Fruit fly (Drosophila melanogaster) whole organism, embryonic: ENCODE measurements around the gene Cyp1.
A peak's percentile ranks its signal among the peaks of the same experiment; 100 is the strongest.

ENCODE experiments used
- ATbp ChIP-seq: fragments of 200-800 bp; sonication (Bioruptor generic); optimal IDR thresholded peaks from 2 replicates; lab custom pipeline; 2017; ENCODE audit warnings: missing biosample characterization, mild to moderate bottlenecking, missing genetic modification characterization, missing genetic modification reagents
- Asciz ChIP-seq: fragments of 200-800 bp; sonication (Bioruptor generic); optimal IDR thresholded peaks from 2 replicates; lab custom pipeline; 2017; ENCODE audit warnings: missing biosample characterization, mild to moderate bottlenecking, missing genetic modification characterization, missing genetic modification reagents
- B-H2 ChIP-seq: fragments of 200-800 bp; sonication (Bioruptor generic); optimal IDR thresholded peaks from 2 replicates; lab custom pipeline; 2018; ENCODE audit warnings: missing biosample characterization, mild to moderate bottlenecking, missing genetic modification characterization
- CG10147 ChIP-seq: fragments of 200-800 bp; sonication (Bioruptor generic); optimal IDR thresholded peaks from 2 replicates; lab custom pipeline; 2019; ENCODE audit warnings: missing biosample characterization, mild to moderate bottlenecking, missing genetic modification characterization, moderate library complexity
- CG1024 ChIP-seq: fragments of 200-800 bp; sonication (Bioruptor generic); IDR thresholded peaks from 2 replicates; pipeline ENCODE4 v1.3.6; 2022; ENCODE audit warnings: missing biosample characterization, missing genetic modification characterization
- CG10959 ChIP-seq: fragments of 200-800 bp; sonication (Bioruptor generic); IDR thresholded peaks from 2 replicates; pipeline ENCODE4 v1.3.6; 2022; ENCODE audit warnings: missing biosample characterization, missing genetic modification characterization
- CG10979 ChIP-seq: fragments of 200-800 bp; sonication (Bioruptor generic); optimal IDR thresholded peaks from 2 replicates; lab custom pipeline; 2018; ENCODE audit warnings: missing biosample characterization, mild to moderate bottlenecking, missing genetic modification characterization, moderate library complexity
- CG11695 ChIP-seq: fragments of 200-800 bp; sonication (Bioruptor generic); IDR thresholded peaks from 3 replicates; pipeline ENCODE4 v1.3.6; 2022; ENCODE audit warnings: missing biosample characterization, missing genetic modification characterization
- CG13424 ChIP-seq: fragments of 200-800 bp; sonication (Bioruptor generic); optimal IDR thresholded peaks from 2 replicates; lab custom pipeline; 2019; ENCODE audit warnings: missing biosample characterization, mild to moderate bottlenecking, missing genetic modification characterization, moderate library complexity
- CG14050 ChIP-seq: fragments of 200-800 bp; sonication (Bioruptor generic); IDR thresholded peaks from 3 replicates; pipeline ENCODE4 v1.3.6; 2022; ENCODE audit warnings: missing biosample characterization, missing genetic modification characterization
- CG16863 ChIP-seq: fragments of 200-800 bp; sonication (Bioruptor generic); optimal IDR thresholded peaks from 3 replicates; lab custom pipeline; 2016; ENCODE audit warnings: missing biosample characterization, missing genetic modification characterization
- CG17359 ChIP-seq: fragments of 200-800 bp; sonication (Bioruptor generic); optimal IDR thresholded peaks from 3 replicates; lab custom pipeline; 2018; ENCODE audit warnings: missing biosample characterization, mild to moderate bottlenecking, missing genetic modification characterization, moderate library complexity
- CG18764 ChIP-seq: fragments of 200-800 bp; sonication (Bioruptor generic); optimal IDR thresholded peaks from 3 replicates; lab custom pipeline; 2016; ENCODE audit warnings: missing biosample characterization, missing genetic modification characterization
- CG2116 ChIP-seq: fragments of 200-800 bp; sonication (Bioruptor generic); optimal IDR thresholded peaks from 3 replicates; lab custom pipeline; 2018; ENCODE audit warnings: missing biosample characterization, mild to moderate bottlenecking, missing genetic modification characterization
- CG33213 ChIP-seq: fragments of 200-800 bp; sonication (Bioruptor generic); optimal IDR thresholded peaks from 3 replicates; lab custom pipeline; 2016; ENCODE audit warnings: missing biosample characterization, missing genetic modification characterization
- CG3838 ChIP-seq: fragments of 200-800 bp; sonication (Bioruptor generic); optimal IDR thresholded peaks from 3 replicates; lab custom pipeline; 2016; ENCODE audit warnings: missing biosample characterization, missing genetic modification characterization
- CG43689 ChIP-seq: fragments of 200-800 bp; sonication (Bioruptor generic); IDR thresholded peaks from 2 replicates; pipeline ENCODE4 v1.3.6; 2022; ENCODE audit warnings: missing biosample characterization, missing genetic modification characterization
- CG4617 ChIP-seq: fragments of 200-800 bp; sonication (Bioruptor generic); optimal IDR thresholded peaks from 3 replicates; lab custom pipeline; 2016; ENCODE audit warnings: missing biosample characterization, missing genetic modification characterization, borderline replicate concordance
- CG4730 ChIP-seq: fragments of 200-800 bp; sonication (Bioruptor generic); IDR thresholded peaks from 2 replicates; pipeline ENCODE4 v1.3.6; 2022; ENCODE audit warnings: missing biosample characterization, missing genetic modification characterization
- CG7556 ChIP-seq: fragments of 200-800 bp; sonication (Bioruptor generic); optimal IDR thresholded peaks from 2 replicates; lab custom pipeline; 2017; ENCODE audit warnings: missing biosample characterization, mild to moderate bottlenecking, missing genetic modification characterization
- CG8281 ChIP-seq: fragments of 200-800 bp; sonication (Bioruptor generic); optimal IDR thresholded peaks from 2 replicates; lab custom pipeline; 2018; ENCODE audit warnings: missing biosample characterization, mild to moderate bottlenecking, missing genetic modification characterization, moderate library complexity
- CG9817 ChIP-seq: fragments of 200-800 bp; sonication (Bioruptor generic); optimal IDR thresholded peaks from 2 replicates; lab custom pipeline; 2018; ENCODE audit warnings: missing biosample characterization, mild to moderate bottlenecking, missing genetic modification characterization, moderate library complexity
- Chrac-16 ChIP-seq: fragments of 200-800 bp; sonication (Bioruptor generic); optimal IDR thresholded peaks from 3 replicates; lab custom pipeline; 2016; ENCODE audit warnings: missing biosample characterization, missing genetic modification characterization
- Doc2 ChIP-seq: fragments of 200-800 bp; sonication (Bioruptor generic); IDR thresholded peaks from 2 replicates; pipeline ENCODE4 v1.3.6; 2022; ENCODE audit warnings: missing biosample characterization, missing genetic modification characterization
- ERR ChIP-seq: fragments of 200-800 bp; sonication (Bioruptor generic); optimal IDR thresholded peaks from 2 replicates; lab custom pipeline; 2016; ENCODE audit warnings: missing biosample characterization, missing genetic modification characterization
- HLHmδ ChIP-seq: fragments of 200-800 bp; sonication (Bioruptor generic); optimal IDR thresholded peaks from 2 replicates; lab custom pipeline; 2018; ENCODE audit warnings: missing biosample characterization, mild to moderate bottlenecking, missing genetic modification characterization, moderate library complexity
- Max ChIP-seq: fragments of 200-800 bp; sonication (Bioruptor generic); optimal IDR thresholded peaks from 2 replicates; lab custom pipeline; 2016; ENCODE audit warnings: missing biosample characterization, mild to moderate bottlenecking, missing genetic modification characterization
- Mes4 ChIP-seq: fragments of 200-800 bp; sonication (Bioruptor generic); optimal IDR thresholded peaks from 2 replicates; lab custom pipeline; 2016; ENCODE audit warnings: missing biosample characterization, missing genetic modification characterization
- NC2β ChIP-seq: fragments of 200-800 bp; sonication (Bioruptor generic); optimal IDR thresholded peaks from 2 replicates; lab custom pipeline; 2016; ENCODE audit warnings: missing biosample characterization, missing genetic modification characterization
- abd-A ChIP-seq: fragments of 200-800 bp; sonication (Bioruptor generic); optimal IDR thresholded peaks from 3 replicates; lab custom pipeline; 2019; ENCODE audit warnings: missing biosample characterization, mild to moderate bottlenecking, missing genetic modification characterization, moderate library complexity
- bowl ChIP-seq: fragments of 200-800 bp; sonication (Bioruptor generic); IDR thresholded peaks from 2 replicates; pipeline ENCODE4 v1.3.6; 2022; ENCODE audit warnings: missing biosample characterization, missing genetic modification characterization
- bsh ChIP-seq, 2 experiments: fragments of 200-800 bp; sonication (Bioruptor generic); optimal IDR thresholded peaks; 2 replicates each; lab custom pipeline; 2017 to 2018; ENCODE audit warnings: mild to moderate bottlenecking in 2 of 2, missing biosample characterization in 2 of 2, missing genetic modification characterization in 2 of 2, moderate library complexity in 1 of 2
- btn ChIP-seq: fragments of 200-800 bp; sonication (Bioruptor generic); optimal IDR thresholded peaks from 2 replicates; lab custom pipeline; 2016; ENCODE audit warnings: missing biosample characterization, missing genetic modification characterization
- cg ChIP-seq: fragments of 200-800 bp; sonication (Bioruptor generic); optimal IDR thresholded peaks from 3 replicates; lab custom pipeline; 2019; ENCODE audit warnings: missing biosample characterization, mild to moderate bottlenecking, missing genetic modification characterization, moderate library complexity
- crc ChIP-seq: fragments of 200-800 bp; sonication (Bioruptor generic); optimal IDR thresholded peaks from 2 replicates; lab custom pipeline; 2016; ENCODE audit warnings: missing biosample characterization, missing genetic modification characterization
- crol ChIP-seq: fragments of 200-800 bp; sonication (Bioruptor generic); IDR thresholded peaks from 2 replicates; pipeline ENCODE4 v1.3.6; 2022; ENCODE audit warnings: missing biosample characterization, missing genetic modification characterization
- da ChIP-seq: fragments of 200-800 bp; sonication (Bioruptor generic); optimal IDR thresholded peaks from 2 replicates; lab custom pipeline; 2016; ENCODE audit warnings: missing biosample characterization, missing genetic modification characterization
- ind ChIP-seq: fragments of 200-800 bp; sonication (Bioruptor generic); optimal IDR thresholded peaks from 3 replicates; lab custom pipeline; 2016; ENCODE audit warnings: missing biosample characterization, missing genetic modification characterization
- jumu ChIP-seq: fragments of 200-800 bp; sonication (Bioruptor generic); optimal IDR thresholded peaks from 3 replicates; lab custom pipeline; 2016; ENCODE audit warnings: missing biosample characterization, missing genetic modification characterization
- pum ChIP-seq: fragments of 200-800 bp; sonication (Bioruptor generic); optimal IDR thresholded peaks from 2 replicates; lab custom pipeline; 2016; ENCODE audit warnings: missing biosample characterization, missing genetic modification characterization
- repo ChIP-seq: fragments of 200-800 bp; sonication (Bioruptor generic); optimal IDR thresholded peaks from 2 replicates; lab custom pipeline; 2016; ENCODE audit warnings: missing biosample characterization, missing genetic modification characterization
- sc ChIP-seq, 3 experiments: fragments of >200 bp in 2 of 3; fragments of 200-800 bp in 1 of 3; sonication (Bioruptor generic) in 1 of 3; optimal IDR thresholded peaks; 2 replicates in 2 of 3; 3 replicates in 1 of 3; lab custom pipeline; 2017; ENCODE audit warnings: mild to moderate bottlenecking in 1 of 3, missing biosample characterization in 1 of 3, missing genetic modification characterization in 1 of 3, missing genetic modification reagents in 1 of 3
- schlank ChIP-seq: fragments of 200-800 bp; sonication (Bioruptor generic); optimal IDR thresholded peaks from 2 replicates; lab custom pipeline; 2018; ENCODE audit warnings: missing biosample characterization, mild to moderate bottlenecking, missing genetic modification characterization
- slou ChIP-seq: fragments of 200-800 bp; sonication (Bioruptor generic); optimal IDR thresholded peaks from 3 replicates; lab custom pipeline; 2016; ENCODE audit warnings: missing biosample characterization, missing genetic modification characterization
- sob ChIP-seq: fragments of 200-800 bp; sonication (Bioruptor generic); IDR thresholded peaks from 2 replicates; pipeline ENCODE4 v1.3.6; 2022; ENCODE audit warnings: missing biosample characterization, missing genetic modification characterization
- sr ChIP-seq: fragments of 200-800 bp; sonication (Bioruptor generic); IDR thresholded peaks from 3 replicates; pipeline ENCODE4 v1.3.6; 2022; ENCODE audit warnings: missing biosample characterization, missing genetic modification characterization
- tap ChIP-seq: fragments of 200-800 bp; optimal IDR thresholded peaks from 3 replicates; lab custom pipeline; 2019; ENCODE audit warnings: missing biosample characterization, mild to moderate bottlenecking, missing genetic modification characterization, moderate library complexity
- tna ChIP-seq: fragments of 200-800 bp; sonication (Bioruptor generic); IDR thresholded peaks from 2 replicates; pipeline ENCODE4 v1.3.6; 2022; ENCODE audit warnings: missing biosample characterization, missing genetic modification characterization; ENCODE audit not compliant: partially characterized antibody
- vfl ChIP-seq: fragments of 200-800 bp; sonication (Bioruptor generic); optimal IDR thresholded peaks from 2 replicates; lab custom pipeline; 2016; ENCODE audit warnings: missing biosample characterization, missing genetic modification characterization

Gene Cyp1

dm6 chrX:16332615-16333288 is 12.6 kb upstream of the Cyp1 start (continued):
- peak; percentile 87 for TF ChIP-seq slou (GFP tag; lab: Kevin White, UChicago)
- peak; percentile 95 for TF ChIP-seq CG17359 (tag; lab: Kevin White, UChicago)
- TF ChIP-seq CG18764 = peak; percentile 87
- no peak for TF ChIP-seq Doc2 (GFP tag; lab: Robert Waterston, UW)
- peak; percentile 89 for TF ChIP-seq sob
- peak; percentile 97 for TF ChIP-seq Max (GFP tag; lab: Kevin White, UChicago)
- no peak for TF ChIP-seq sc (optimal IDR thresholded peaks at IDR 0.05; lab: Kevin White, UChicago)
- TF ChIP-seq sc (GFP tag; optimal IDR thresholded peaks at IDR 0.05; lab: Kevin White, UChicago) = peak; percentile 92
- TF ChIP-seq ATbp (GFP tag; lab: Kevin White, UChicago) = peak; percentile 94
- peak; percentile 94 for TF ChIP-seq tap (tag; lab: Kevin White, UChicago)
- TF ChIP-seq CG16863 = peak; percentile 96
- TF ChIP-seq Asciz (GFP tag; lab: Kevin White, UChicago) = peak; percentile 94
- peak; percentile 93 for TF ChIP-seq repo (GFP tag; lab: Kevin White, UChicago)
- TF ChIP-seq B-H2 (GFP tag; lab: Kevin White, UChicago) = peak; percentile 94
- TF ChIP-seq CG43689 (GFP tag; lab: Robert Waterston, UW) = no peak; the same call in 1 of the 2 replicates
- peak; percentile 94 for TF ChIP-seq ind (GFP tag; lab: Kevin White, UChicago)
- peak; percentile 57 for TF ChIP-seq HLHmδ (GFP tag; lab: Kevin White, UChicago)
- peak; percentile 92 for TF ChIP-seq CG33213 (GFP tag; lab: Kevin White, UChicago)
- TF ChIP-seq CG10979 (tag; lab: Kevin White, UChicago) = peak; percentile 97
- TF ChIP-seq CG1024 (GFP tag; lab: Robert Waterston, UW) = peak; percentile 61
- peak; percentile 82 for TF ChIP-seq CG4730 (GFP tag; lab: Robert Waterston, UW)
- TF ChIP-seq jumu (GFP tag; lab: Kevin White, UChicago) = peak; percentile 95
- TF ChIP-seq CG7556 = peak; percentile 99
- TF ChIP-seq crol = peak; percentile 49; the same call in 1 of the 2 replicates
- TF ChIP-seq crc (GFP tag; lab: Kevin White, UChicago) = peak; percentile 96
- TF ChIP-seq vfl = peak; percentile 93
- TF ChIP-seq Mes4 (GFP tag; lab: Kevin White, UChicago) = peak; percentile 96
- TF ChIP-seq sr (GFP tag; lab: Robert Waterston, UW) = no peak; the same call in 2 of the 3 replicates
- no peak for TF ChIP-seq tna (GFP tag; lab: Robert Waterston, UW)
- TF ChIP-seq CG11695 (GFP tag; lab: Robert Waterston, UW) = peak; percentile 97
- TF ChIP-seq Chrac-16 (GFP tag; lab: Kevin White, UChicago) = peak; percentile 91
- peak; percentile 94 for TF ChIP-seq CG9817 (tag; lab: Kevin White, UChicago)
- peak; percentile 87 for TF ChIP-seq cg (GFP tag; lab: Kevin White, UChicago)
- TF ChIP-seq pum (GFP tag; lab: Kevin White, UChicago) = peak; percentile 93
- peak; percentile 54 for TF ChIP-seq CG4617 (GFP tag; lab: Kevin White, UChicago)
- peak; percentile 90 for TF ChIP-seq CG3838 (GFP tag; lab: Kevin White, UChicago)
- TF ChIP-seq abd-A (tag; lab: Kevin White, UChicago) = peak; percentile 93
- peak; percentile 92 for TF ChIP-seq btn (GFP tag; lab: Kevin White, UChicago)
- peak; percentile 90 for TF ChIP-seq schlank (tag; lab: Kevin White, UChicago)
- peak; percentile 83 for TF ChIP-seq bowl (GFP tag; lab: Robert Waterston, UW)
- TF ChIP-seq CG13424 (tag; lab: Kevin White, UChicago) = peak; percentile 98
- peak; percentile 92 to 97 for TF ChIP-seq bsh (GFP tag; optimal IDR thresholded peaks at IDR 0.05; lab: Kevin White, UChicago)
- TF ChIP-seq CG10959 (GFP tag; lab: Robert Waterston, UW) = peak; percentile 81
- TF ChIP-seq CG2116 (GFP tag; lab: Kevin White, UChicago) = peak; percentile 77
- TF ChIP-seq ERR (GFP tag; lab: Kevin White, UChicago) = peak; percentile 89
- TF ChIP-seq CG8281 (tag; lab: Kevin White, UChicago) = peak; percentile 91
- peak; percentile 90 for TF ChIP-seq NC2β (GFP tag; lab: Kevin White, UChicago)
- peak; percentile 98 for TF ChIP-seq CG10147 (GFP tag; lab: Kevin White, UChicago)
- TF ChIP-seq da (GFP tag; lab: Kevin White, UChicago) = peak; percentile 91
- peak; percentile 89 for TF ChIP-seq CG14050
